Worm (Caenorhabditis elegans): ENCODE measurements around the gene F53A9.3.

F53A9.3 gene

DNA sequence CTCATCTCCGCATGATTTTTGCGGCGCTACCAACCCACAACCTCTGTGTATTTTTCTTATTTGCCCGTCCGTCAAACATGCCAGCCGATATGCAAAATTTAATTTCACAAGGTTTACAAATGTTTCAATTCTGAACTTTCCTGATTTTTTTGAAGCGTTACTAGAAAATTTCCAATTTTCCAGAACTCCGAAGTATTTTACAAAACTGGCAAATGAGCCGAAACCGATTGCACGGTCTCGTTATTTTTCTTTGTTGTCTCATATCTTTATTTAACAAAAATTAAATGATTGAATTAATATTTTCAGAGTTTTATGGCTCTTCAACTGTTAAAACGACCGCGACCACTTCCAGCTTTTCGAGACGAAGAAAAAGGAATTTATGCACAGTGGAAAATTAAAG lies at the start of gene F53A9.3:
Gene F53A9.3, plus strand, starts transcription at position 301 of the 400 bp plus-strand sequence.
- no peak for TF ChIP-seq unc-62 (GFP tag; optimal IDR thresholded peaks at IDR 0.05)

DNA sequence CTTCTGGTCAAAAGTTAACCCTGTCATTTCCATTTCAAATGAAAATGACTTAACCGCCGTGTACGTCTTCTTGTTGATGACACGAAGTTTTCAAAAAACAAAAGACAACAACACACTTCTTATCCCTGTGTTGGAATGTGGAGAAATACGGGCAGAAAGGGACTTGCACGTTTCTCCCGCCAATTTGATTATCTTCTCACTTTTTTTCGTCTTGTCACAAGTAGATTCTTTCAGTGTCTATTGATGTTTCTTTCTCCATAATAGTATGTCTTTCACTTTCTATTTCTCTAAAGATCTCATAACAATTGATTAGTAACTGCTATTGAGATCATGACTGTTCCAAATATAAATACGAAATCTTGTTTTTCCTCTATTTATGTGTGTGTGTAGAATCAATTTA lies 48.6 kb upstream of the F53A9.3 start:
- no peak for TF ChIP-seq unc-62 (GFP tag; optimal IDR thresholded peaks at IDR 0.05)

DNA sequence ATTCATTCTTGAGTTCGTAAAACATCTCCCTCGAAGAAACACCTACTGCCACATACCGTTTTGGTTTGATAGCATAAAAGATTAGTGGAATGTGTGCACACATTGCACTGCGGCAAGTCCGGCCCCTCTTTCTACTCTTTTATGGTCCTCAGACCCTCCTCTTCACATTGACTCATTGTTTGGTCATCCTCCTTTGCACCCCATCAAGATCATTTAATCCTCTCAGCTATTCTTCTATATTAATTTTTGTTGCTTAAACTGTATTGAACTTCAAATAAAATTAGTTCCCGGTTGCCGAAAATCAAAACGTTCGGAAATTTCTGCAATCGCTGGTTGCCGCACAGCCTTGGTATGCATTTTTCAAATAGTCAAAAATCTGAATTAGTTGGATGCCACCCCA lies 47.8 kb upstream of the F53A9.3 start, which contains the start of gene rig-1:
Gene rig-1, plus strand, starts transcription at position 301 of the 400 bp plus-strand sequence.
- TF ChIP-seq unc-62 (GFP tag; optimal IDR thresholded peaks at IDR 0.05): no peak

DNA sequence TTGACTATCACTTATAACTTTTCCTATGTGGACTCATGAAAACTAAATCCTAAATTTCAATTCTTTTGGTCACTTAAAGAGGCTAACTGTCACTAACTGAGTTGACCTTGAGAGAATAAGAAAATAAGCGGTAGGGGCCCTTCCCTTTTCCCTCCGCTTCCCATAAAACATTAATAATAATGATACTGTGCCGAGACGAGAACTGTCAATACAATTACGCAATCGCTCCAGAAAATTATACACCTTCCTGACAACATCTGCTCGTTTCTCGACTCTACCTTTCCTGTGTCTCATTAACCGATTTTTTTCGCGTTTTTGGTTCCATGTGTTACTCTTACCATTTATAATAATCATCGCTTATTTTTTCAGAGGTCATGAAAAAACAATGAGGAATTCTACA lies 47.2 kb upstream of the F53A9.3 start:
- TF ChIP-seq unc-62 (GFP tag; optimal IDR thresholded peaks at IDR 0.05): no peak

DNA sequence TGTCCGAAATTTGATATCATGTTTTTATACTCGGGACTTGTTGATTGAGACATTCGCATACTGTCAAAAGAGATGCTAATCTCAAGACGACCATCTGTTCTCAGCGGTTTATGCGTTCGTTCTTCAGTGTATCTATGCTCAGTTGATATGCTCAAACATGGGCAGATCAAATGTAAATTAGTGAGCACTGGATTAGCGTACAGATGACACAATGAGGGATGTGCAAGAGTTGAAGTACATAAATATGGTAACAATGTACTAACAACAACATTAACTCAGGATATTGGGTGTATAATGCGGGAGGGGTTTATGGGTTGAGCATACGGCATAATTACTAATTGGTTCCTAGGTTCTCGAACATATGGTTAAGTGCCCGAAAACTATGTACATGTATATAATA lies 45.7 kb upstream of the F53A9.3 start:
- no peak for TF ChIP-seq unc-62 (GFP tag; optimal IDR thresholded peaks at IDR 0.05)

DNA sequence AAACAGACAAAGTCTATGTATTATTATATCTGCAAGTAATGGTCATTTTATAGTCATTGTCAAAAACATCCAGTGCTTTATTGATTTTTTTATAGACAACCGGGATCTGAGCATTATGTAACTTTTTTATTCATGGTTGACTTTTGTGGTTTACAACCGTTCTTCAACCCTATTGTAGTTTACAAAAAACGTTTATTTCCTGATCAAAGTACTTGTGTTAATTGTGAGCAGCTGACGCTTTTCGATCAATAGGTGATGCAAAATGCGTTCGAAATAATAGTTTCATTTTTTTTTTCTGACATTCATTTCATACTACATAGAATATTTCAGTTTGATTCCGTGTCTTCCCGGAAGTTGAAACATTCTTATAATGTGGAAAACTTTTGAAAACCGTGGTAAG lies 35.4 kb upstream of the F53A9.3 start, which contains the start of the genes K09E2.2 and K09E2.3:
Gene K09E2.2, plus strand, starts transcription at position 301 of the 400 bp plus-strand sequence.
Gene K09E2.3, plus strand, starts transcription at position 325 of the 400 bp plus-strand sequence.
- TF ChIP-seq unc-62 (GFP tag; optimal IDR thresholded peaks at IDR 0.05): no peak

DNA sequence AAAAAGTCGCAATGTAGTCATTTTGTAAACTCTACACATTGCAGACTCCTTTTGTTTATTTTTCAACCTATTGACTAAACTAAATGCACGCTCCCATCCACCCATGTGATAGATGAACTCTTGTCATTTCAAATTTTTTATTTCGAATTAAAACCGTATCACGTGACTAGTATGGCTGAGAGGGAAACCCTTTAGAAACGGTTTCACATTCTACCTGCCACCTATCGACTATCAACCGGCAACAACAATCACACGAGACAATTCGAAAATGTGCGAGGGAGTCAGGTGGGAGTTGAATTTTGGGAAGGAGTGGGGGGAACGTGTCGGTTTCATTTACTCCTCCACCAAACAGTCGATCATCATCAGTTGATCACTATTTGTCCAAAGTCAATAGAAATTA lies 33.6 kb upstream of the F53A9.3 start:
- no peak for TF ChIP-seq unc-62 (GFP tag; optimal IDR thresholded peaks at IDR 0.05)

DNA sequence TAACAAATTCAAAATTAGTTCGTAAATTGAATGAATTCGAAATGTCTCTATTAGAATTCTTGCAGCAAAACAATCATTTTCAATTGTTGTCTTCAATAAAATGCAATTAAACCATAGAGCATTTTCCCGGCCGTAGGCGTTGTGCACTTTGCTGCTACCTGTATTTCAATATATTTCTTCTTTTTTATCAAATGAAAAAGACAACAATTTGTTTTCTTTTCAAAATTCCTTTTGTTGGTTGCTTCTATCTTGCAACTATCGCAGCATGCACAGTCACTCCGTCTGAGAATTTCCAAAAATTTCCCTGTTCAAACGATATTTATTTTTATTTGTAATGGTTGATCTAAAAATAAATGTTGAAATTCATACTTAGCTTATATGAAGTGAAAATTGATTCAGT lies 33.0 kb upstream of the F53A9.3 start:
- no peak for TF ChIP-seq unc-62 (GFP tag; optimal IDR thresholded peaks at IDR 0.05)

DNA sequence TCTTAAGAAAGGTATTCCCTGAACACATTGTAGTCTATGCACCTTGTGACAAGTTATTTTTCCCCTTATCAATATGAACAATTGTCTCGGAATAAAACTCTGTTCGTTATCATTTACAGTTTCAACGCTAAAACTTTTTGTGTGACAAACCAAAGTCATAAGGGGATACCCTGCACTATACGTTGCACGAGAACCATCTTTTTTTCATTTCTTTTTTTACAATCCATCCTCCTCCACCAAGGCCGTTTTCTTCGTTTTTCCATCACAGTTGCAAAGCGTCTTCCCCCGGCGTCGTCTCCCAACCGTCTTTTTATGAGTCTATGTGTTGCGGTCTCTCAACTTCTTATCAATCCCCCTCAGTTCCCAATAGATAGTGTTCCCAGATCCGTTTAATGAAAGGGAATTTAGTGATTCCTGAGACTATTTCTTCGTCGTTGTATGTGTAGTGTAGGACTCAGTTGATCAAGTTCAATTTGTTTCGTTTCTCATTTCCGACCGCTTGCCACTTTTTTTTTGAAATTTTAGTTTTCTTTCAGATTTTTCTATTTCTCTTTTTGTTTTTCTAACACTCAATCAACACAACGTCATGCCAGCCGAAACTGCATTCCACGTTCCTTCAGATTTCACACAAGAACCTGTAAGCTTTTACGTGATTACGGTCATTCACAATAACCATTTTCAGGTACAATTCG lies 31.9 kb upstream of the F53A9.3 start:
- TF ChIP-seq unc-62 (GFP tag; optimal IDR thresholded peaks at IDR 0.05): no peak

DNA sequence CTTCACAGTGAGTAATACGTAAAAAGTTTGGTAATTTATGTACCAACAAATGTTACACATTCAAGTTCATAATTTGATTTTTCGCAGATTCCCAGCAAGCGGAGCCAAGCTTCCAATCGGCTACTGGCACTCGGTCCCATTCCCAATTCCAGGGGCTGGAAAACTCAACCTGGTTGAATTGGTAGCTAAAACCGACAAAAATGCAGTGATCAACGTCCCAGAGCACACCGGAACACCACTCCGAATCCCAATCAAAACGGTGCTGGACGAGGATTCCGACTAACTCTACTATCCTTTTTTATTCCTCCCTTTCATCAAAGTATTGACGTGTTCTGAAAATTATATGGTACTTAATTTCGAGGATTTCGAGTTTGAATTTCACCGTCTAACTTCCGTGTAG lies 30.8 kb upstream of the F53A9.3 start:
- TF ChIP-seq unc-62 (GFP tag; optimal IDR thresholded peaks at IDR 0.05): no peak

DNA sequence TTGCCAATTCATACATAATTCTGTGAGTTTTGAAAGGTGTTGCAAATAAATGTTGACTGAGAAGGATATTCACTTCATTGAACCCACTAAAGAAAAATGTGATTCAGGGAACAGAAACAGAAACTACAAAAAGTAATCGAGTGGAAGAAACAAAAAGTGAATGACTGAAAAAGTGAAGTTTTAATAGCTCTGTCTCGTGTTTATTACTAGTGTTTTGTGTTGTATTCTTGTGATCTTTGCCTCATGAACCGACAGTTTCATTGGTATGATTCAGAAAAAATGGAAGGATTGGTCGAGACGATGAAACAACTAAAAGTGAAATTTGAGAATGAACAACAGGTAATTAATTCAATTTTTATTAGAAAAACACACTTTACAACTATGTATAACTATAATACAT lies 30.3 kb upstream of the F53A9.3 start:
- TF ChIP-seq unc-62 (GFP tag; optimal IDR thresholded peaks at IDR 0.05): no peak

DNA sequence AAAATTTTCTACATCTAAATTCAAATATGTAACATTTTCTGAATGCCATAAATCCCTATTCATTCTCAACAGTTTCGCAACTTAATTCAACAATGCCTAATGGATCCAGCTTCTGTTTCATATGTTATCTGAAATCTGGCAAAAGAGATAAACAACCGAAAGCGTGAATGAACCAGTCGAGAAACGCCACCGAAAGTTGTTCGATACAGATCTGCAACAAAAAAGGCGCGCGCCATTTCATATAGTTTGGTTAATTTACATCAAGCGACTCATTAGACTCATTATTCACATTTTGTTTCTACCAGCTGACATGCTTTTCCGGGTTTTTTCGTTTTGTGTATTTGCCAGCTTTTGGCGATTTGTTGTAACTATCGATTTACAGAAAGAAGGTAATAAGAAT lies 26.6 kb upstream of the F53A9.3 start, which contains the start of gene K09E2.1:
Gene K09E2.1, plus strand, starts transcription at position 301 of the 400 bp plus-strand sequence.
- no peak for TF ChIP-seq unc-62 (GFP tag; optimal IDR thresholded peaks at IDR 0.05)

DNA sequence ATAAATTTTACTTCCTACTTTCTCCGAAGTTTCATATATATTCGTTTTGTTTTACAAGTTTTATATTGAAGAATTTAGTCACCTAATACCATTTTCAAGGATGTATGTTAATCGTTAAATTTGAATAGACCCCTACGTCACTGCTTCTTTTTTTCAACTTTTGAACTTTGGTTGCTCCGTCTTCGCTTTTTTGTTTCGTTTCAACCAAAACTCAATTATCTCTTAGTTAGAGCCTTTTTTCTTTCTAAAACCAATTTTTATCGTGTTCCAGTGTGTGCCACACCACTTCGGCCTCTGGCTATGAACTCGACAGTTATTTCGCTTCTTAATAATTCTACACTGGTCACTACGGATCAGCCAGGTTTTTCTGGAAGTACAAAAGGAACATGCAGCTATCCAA lies 10.6 kb upstream of the F53A9.3 start, which contains the start of gene frpr-8:
Gene frpr-8, plus strand, starts transcription at position 301 of the 400 bp plus-strand sequence.
- no peak for TF ChIP-seq unc-62 (GFP tag; optimal IDR thresholded peaks at IDR 0.05)

DNA sequence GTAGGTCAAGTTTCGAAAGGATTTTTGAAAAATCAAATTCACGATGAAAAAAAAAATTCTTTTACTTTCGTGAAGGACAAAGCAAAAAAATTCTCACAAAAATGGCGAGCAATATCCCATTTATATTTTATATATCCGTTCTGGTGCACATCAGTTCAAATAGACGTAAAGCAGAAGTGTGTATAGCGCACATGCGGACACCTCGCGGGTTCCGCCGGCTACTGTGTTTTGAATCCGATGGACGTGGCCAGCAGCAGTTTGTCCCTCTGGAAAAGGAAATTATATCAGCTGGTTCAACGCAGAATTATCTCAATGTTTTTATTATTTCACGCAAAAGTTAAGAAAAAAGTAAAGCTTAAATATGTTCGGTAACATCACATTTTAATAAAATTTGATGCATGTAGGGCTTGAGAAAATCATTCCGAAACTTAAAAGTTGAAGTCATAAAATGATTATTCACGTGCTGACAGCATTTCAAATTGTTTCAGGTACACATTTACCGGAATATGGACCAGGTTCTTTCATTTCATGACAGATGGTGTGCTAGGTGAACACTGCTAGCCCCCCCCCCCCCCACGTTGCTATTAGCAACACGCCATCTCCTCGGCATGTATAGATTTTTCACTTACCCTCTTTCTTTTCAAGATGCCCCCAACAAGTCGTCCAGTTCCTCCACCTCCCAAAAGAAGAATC lies 4.3 kb upstream of the F53A9.3 start, which contains the start of gene jbts-14:
Gene jbts-14, plus strand, starts transcription at position 643 of the 693 bp plus-strand sequence.
- TF ChIP-seq unc-62 (GFP tag; optimal IDR thresholded peaks at IDR 0.05): no peak

DNA sequence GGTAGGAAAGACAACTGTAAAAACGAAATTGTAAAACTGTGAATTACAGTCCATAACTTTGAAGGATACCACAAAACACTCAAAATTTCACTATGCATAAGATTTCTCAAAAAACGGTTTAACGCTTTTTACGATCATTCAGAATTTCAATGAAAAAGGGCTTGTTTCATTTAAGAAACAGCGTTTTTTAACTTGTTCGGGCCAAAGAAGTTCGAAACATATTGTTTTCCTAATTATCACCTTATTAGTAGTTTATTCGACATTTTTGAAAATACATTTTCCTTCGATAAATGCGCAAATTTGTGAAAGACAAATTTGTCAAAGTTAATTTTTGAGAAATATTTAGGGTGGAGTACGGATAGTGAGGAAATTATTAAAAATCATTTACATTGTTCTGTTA lies 3.3 kb upstream of the F53A9.3 start:
- TF ChIP-seq unc-62 (GFP tag; optimal IDR thresholded peaks at IDR 0.05): no peak

DNA sequence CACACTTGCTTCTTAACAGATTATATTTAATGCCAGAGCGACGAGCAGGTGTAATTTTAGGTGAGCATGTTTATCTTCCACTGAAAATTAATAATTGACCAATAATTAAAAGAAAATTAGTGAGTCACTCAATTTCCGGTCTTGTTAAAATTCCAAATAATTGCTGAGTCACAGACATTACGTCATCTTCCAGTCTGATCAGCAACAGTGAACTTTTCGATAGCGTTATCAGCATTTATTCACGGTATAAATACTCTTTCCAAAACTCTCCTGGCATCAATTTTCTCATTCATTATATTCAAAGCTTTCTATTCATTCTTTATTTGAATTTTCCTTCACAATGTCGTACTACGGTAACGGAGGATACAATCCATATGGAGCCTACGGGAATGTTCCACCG lies 1.3 kb downstream of the F53A9.3 start, which contains the start of gene kreg-1:
Gene kreg-1, plus strand, starts transcription at position 341 of the 400 bp plus-strand sequence.
- TF ChIP-seq unc-62 (GFP tag; optimal IDR thresholded peaks at IDR 0.05): no peak
